Worm (Caenorhabditis elegans): ENCODE measurements around the gene F53F4.18.

DNA sequence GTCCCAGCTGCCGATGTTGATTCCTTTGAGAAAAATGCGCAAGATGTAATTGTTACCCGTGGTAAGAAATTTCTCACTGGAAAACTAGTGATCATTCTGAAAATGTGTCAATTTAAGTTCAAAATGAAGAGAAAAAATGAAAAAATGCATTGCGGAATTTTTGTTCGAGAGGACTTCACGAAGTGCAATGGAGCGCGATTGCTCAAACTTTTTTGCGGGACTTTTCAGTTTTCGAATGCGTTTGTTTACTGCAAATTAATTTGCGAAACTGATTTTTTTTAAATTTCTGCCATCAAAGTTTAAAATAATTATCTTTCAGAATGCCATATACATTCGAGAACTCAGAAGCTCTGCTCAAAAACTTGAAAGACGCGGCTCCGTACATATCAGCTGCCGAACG, 21.4 kb upstream of the F53F4.18 start, which contains the start of the genes nuaf-1 and bir-2:
- TF ChIP-seq flt-1 (GFP tag; IDR thresholded peaks at IDR 0.05) (no peak), med-1 (GFP tag; optimal IDR thresholded peaks at IDR 0.05; ENCODE audit: insufficient read depth) (no peak), tab-1 (GFP tag; IDR thresholded peaks at IDR 0.05) (no peak), cog-1 (tag; optimal IDR thresholded peaks at IDR 0.05) (no peak), ztf-29 (GFP tag; IDR thresholded peaks at IDR 0.05) (no peak), ztf-23 (GFP tag; IDR thresholded peaks at IDR 0.05) (no peak), ref-1 (GFP tag; conservative IDR thresholded peaks at IDR 0.05) (no peak)
